Worm (Caenorhabditis elegans) whole organism, L1 larva: ENCODE results near the gene nlp-26.

Source experiments
- C04F5.9 ChIP-seq: sonication (generic microtip); optimal IDR thresholded peaks from 2 replicates; lab custom pipeline; 2016; ENCODE audit warnings: missing genetic modification characterization, missing compliant biosample characterization
- C34B4.2 ChIP-seq: sonication (generic microtip); optimal IDR thresholded peaks from 2 replicates; lab custom pipeline; 2017; ENCODE audit warnings: mild to moderate bottlenecking, missing genetic modification characterization, missing compliant biosample characterization
- Y116A8C.19 ChIP-seq: sonication (generic microtip); optimal IDR thresholded peaks from 2 replicates; lab custom pipeline; 2016; ENCODE audit warnings: missing compliant biosample characterization, missing genetic modification characterization, borderline replicate concordance
- aly-2 ChIP-seq: fragments of 150-350 bp; optimal IDR thresholded peaks from 2 replicates; lab custom pipeline; 2014; ENCODE audit warnings: missing biosample characterization, missing genetic modification characterization
- ama-1 ChIP-seq: fragments of 150-350 bp; optimal IDR thresholded peaks from 2 replicates; lab custom pipeline; 2014
- efl-1 ChIP-seq, 4 experiments: fragments of 150-350 bp; optimal IDR thresholded peaks in 3 of 4; peaks in 1 of 4; 1 replicate in 1 of 4; 2 replicates in 3 of 4; lab custom pipeline; 2014; ENCODE audit warnings: missing biosample characterization in 2 of 4, missing genetic modification characterization in 2 of 4, missing genetic modification reagents in 2 of 4
- efl-3 ChIP-seq: fragments of 200-800 bp; sonication (Bioruptor generic); optimal IDR thresholded peaks from 2 replicates; lab custom pipeline; 2018; ENCODE audit warnings: mild to moderate bottlenecking, missing genetic modification characterization, missing compliant biosample characterization
- egl-13 ChIP-seq: sonication (generic microtip); optimal IDR thresholded peaks from 2 replicates; lab custom pipeline; 2016; ENCODE audit warnings: missing genotype, missing genetic modification reagents, missing genetic modification characterization, missing compliant biosample characterization
- fkh-10 ChIP-seq: sonication (generic microtip); optimal IDR thresholded peaks from 2 replicates; lab custom pipeline; 2017; ENCODE audit warnings: missing biosample characterization, missing genetic modification reagents, missing genetic modification characterization
- fkh-4 ChIP-seq: sonication (generic microtip); optimal IDR thresholded peaks from 2 replicates; lab custom pipeline; 2016; ENCODE audit warnings: missing compliant biosample characterization, missing genetic modification characterization, borderline replicate concordance
- fos-1 ChIP-seq: fragments of 150-350 bp; optimal IDR thresholded peaks from 2 replicates; lab custom pipeline; 2014; ENCODE audit warnings: missing biosample characterization, missing genetic modification characterization
- grh-1 ChIP-seq: fragments of 200-800 bp; sonication (Bioruptor generic); IDR thresholded peaks from 2 replicates; pipeline ENCODE4 v1.3.6; 2022; ENCODE audit warnings: missing genetic modification reagents, missing genetic modification characterization, missing compliant biosample characterization
- hlh-17 ChIP-seq: fragments of 200-800 bp; sonication (Bioruptor generic); optimal IDR thresholded peaks from 2 replicates; lab custom pipeline; 2018; ENCODE audit warnings: missing genetic modification characterization, mild to moderate bottlenecking, missing compliant biosample characterization, moderate library complexity, borderline replicate concordance
- irx-1 ChIP-seq: sonication (generic microtip); optimal IDR thresholded peaks from 2 replicates; lab custom pipeline; 2016; ENCODE audit warnings: missing genetic modification characterization, missing compliant biosample characterization
- lin-13 ChIP-seq: fragments of 150-350 bp; optimal IDR thresholded peaks from 2 replicates; lab custom pipeline; 2014; ENCODE audit warnings: missing biosample characterization, missing genetic modification reagents, missing genetic modification characterization
- lin-35 ChIP-seq, 2 experiments: fragments of 150-350 bp; optimal IDR thresholded peaks; 2 replicates each; lab custom pipeline; 2014; ENCODE audit warnings: missing biosample characterization in 2 of 2, missing genetic modification characterization in 2 of 2, missing genetic modification reagents in 2 of 2
- lin-39 ChIP-seq: fragments of 150-350 bp; optimal IDR thresholded peaks from 2 replicates; lab custom pipeline; 2014; ENCODE audit warnings: missing biosample characterization, missing genetic modification reagents, missing genetic modification characterization
- mab-9 ChIP-seq: fragments of 200-800 bp; sonication (Bioruptor generic); IDR thresholded peaks from 2 replicates; pipeline ENCODE4 v1.3.6; 2022; ENCODE audit warnings: missing genetic modification reagents, missing genetic modification characterization, missing compliant biosample characterization
- mdl-1 ChIP-seq, 2 experiments: fragments of 150-350 bp; optimal IDR thresholded peaks; 2 replicates each; lab custom pipeline; 2014 to 2017; ENCODE audit warnings: missing biosample characterization in 2 of 2, missing genetic modification characterization in 2 of 2, inconsistent platforms in 1 of 2
- nhr-11 ChIP-seq: fragments of 150-350 bp; optimal IDR thresholded peaks from 2 replicates; lab custom pipeline; 2014; ENCODE audit warnings: missing biosample characterization, missing genetic modification characterization
- nhr-12 ChIP-seq: sonication (generic microtip); optimal IDR thresholded peaks from 2 replicates; lab custom pipeline; 2017; ENCODE audit warnings: missing biosample characterization, missing genetic modification characterization
- nhr-20 ChIP-seq: sonication (generic microtip); optimal IDR thresholded peaks from 2 replicates; lab custom pipeline; 2016; ENCODE audit warnings: mild to moderate bottlenecking, missing genetic modification characterization, missing compliant biosample characterization
- nhr-71 ChIP-seq: sonication (generic microtip); optimal IDR thresholded peaks from 2 replicates; lab custom pipeline; 2016; ENCODE audit warnings: mild to moderate bottlenecking, missing genetic modification characterization, moderate library complexity, missing compliant biosample characterization
- nhr-76 ChIP-seq: sonication (generic microtip); optimal IDR thresholded peaks from 2 replicates; lab custom pipeline; 2017; ENCODE audit warnings: missing biosample characterization, missing genetic modification characterization
- nhr-84 ChIP-seq: sonication (generic microtip); optimal IDR thresholded peaks from 2 replicates; lab custom pipeline; 2017; ENCODE audit warnings: missing biosample characterization, missing genetic modification characterization
- nhr-85 ChIP-seq: sonication (generic microtip); peaks from one replicate; lab custom pipeline; 2016; ENCODE audit warnings: missing genetic modification characterization, inconsistent platforms, missing compliant biosample characterization
- pax-3 ChIP-seq: fragments of 200-800 bp; sonication (Bioruptor generic); optimal IDR thresholded peaks from 2 replicates; lab custom pipeline; 2018; ENCODE audit warnings: mild to moderate bottlenecking, missing genetic modification characterization, moderate library complexity, missing compliant biosample characterization
- pqm-1 ChIP-seq: sonication (generic microtip); optimal IDR thresholded peaks from 3 replicates; lab custom pipeline; 2017; ENCODE audit warnings: missing biosample characterization, missing genetic modification characterization
- rnt-1 ChIP-seq: sonication (generic microtip); optimal IDR thresholded peaks from 2 replicates; lab custom pipeline; 2016; ENCODE audit warnings: mild to moderate bottlenecking, missing genetic modification characterization, moderate library complexity, missing compliant biosample characterization
- skn-1 ChIP-seq: fragments of 150-350 bp; optimal IDR thresholded peaks from 2 replicates; lab custom pipeline; 2014; ENCODE audit warnings: missing biosample characterization, missing genetic modification characterization
- snu-23 ChIP-seq: sonication (generic microtip); optimal IDR thresholded peaks from 2 replicates; lab custom pipeline; 2016; ENCODE audit warnings: missing genetic modification characterization, missing compliant biosample characterization
- sox-4 ChIP-seq: sonication (generic microtip); optimal IDR thresholded peaks from 2 replicates; lab custom pipeline; 2016; ENCODE audit warnings: missing genetic modification characterization, missing compliant biosample characterization
- sptf-1 ChIP-seq: fragments of 150-350 bp; optimal IDR thresholded peaks from 2 replicates; lab custom pipeline; 2014; ENCODE audit warnings: missing biosample characterization, missing genetic modification characterization
- swsn-7 ChIP-seq: sonication (generic microtip); optimal IDR thresholded peaks from 2 replicates; lab custom pipeline; 2016; ENCODE audit warnings: missing genetic modification characterization, missing compliant biosample characterization
- tbx-2 ChIP-seq: sonication (generic microtip); optimal IDR thresholded peaks from 2 replicates; lab custom pipeline; 2016; ENCODE audit warnings: missing genetic modification characterization, missing compliant biosample characterization
- tlp-1 ChIP-seq: fragments of 150-350 bp; optimal IDR thresholded peaks from 2 replicates; lab custom pipeline; 2014; ENCODE audit warnings: missing biosample characterization, missing genetic modification characterization
- unc-30 ChIP-seq: sonication (generic microtip); optimal IDR thresholded peaks from 2 replicates; lab custom pipeline; 2017; ENCODE audit warnings: missing biosample characterization, missing genetic modification characterization
- unc-62 ChIP-seq: fragments of 150-350 bp; optimal IDR thresholded peaks from 2 replicates; lab custom pipeline; 2014; ENCODE audit warnings: missing biosample characterization, missing genetic modification reagents, missing genetic modification characterization
- xbp-1 ChIP-seq: sonication (generic microtip); optimal IDR thresholded peaks from 2 replicates; lab custom pipeline; 2016; ENCODE audit warnings: missing genetic modification characterization, missing compliant biosample characterization
- zag-1 ChIP-seq: fragments of 150-350 bp; optimal IDR thresholded peaks from 2 replicates; lab custom pipeline; 2014; ENCODE audit warnings: missing biosample characterization, missing genetic modification characterization
- ztf-11 ChIP-seq, 2 experiments: sonication (generic microtip); optimal IDR thresholded peaks; 2 replicates each; lab custom pipeline; 2016 to 2017; ENCODE audit warnings: missing genetic modification characterization in 2 of 2, missing biosample characterization in 1 of 2, missing compliant biosample characterization in 1 of 2

The nlp-26 gene

ce11 chrV:19643903-19644302, 30.6 kb downstream of the nlp-26 start, which contains the start of the genes Y43F8C.7 and mrps-28 (continued):
- TF ChIP-seq nhr-20 (no peak), fos-1 (tag; lab: Kevin White, UChicago) (no peak), mdl-1 (tag; optimal IDR thresholded peaks at IDR 0.05; lab: Kevin White, UChicago) (peak in 1 of 2 experiments; percentile 5), efl-3 (GFP tag; lab: Kevin White, UChicago) (no peak), egl-13 (tag; lab: Kevin White, UChicago) (no peak), swsn-7 (tag; lab: Kevin White, UChicago) (peak; percentile 51), pax-3 (tag; lab: Kevin White, UChicago) (no peak), fkh-4 (no peak), C34B4.2 (no peak), nhr-11 (tag; lab: Kevin White, UChicago) (no peak), skn-1 (tag; lab: Kevin White, UChicago) (peak; percentile 43), nhr-85 (tag; lab: Kevin White, UChicago) (peak; percentile 29), nhr-84 (no peak), grh-1 (GFP tag; lab: Robert Waterston, UW) (no peak), C04F5.9 (no peak), nhr-76 (tag; lab: Kevin White, UChicago) (no peak), tlp-1 (tag; lab: Kevin White, UChicago) (no peak), nhr-71 (no peak), aly-2 (tag; lab: Kevin White, UChicago) (peak; percentile 25), pqm-1 (tag; lab: Kevin White, UChicago) (no peak), lin-13 (no peak), irx-1 (tag; lab: Kevin White, UChicago) (peak; percentile 3), zag-1 (no peak), Y116A8C.19 (tag; lab: Kevin White, UChicago) (no peak), unc-30 (tag; lab: Kevin White, UChicago) (no peak), ama-1 (lab: Kevin White, UChicago) (no peak), sptf-1 (tag; lab: Kevin White, UChicago) (no peak), xbp-1 (tag; lab: Kevin White, UChicago) (peak; percentile 43), ztf-11 (tag; optimal IDR thresholded peaks at IDR 0.05; lab: Kevin White, UChicago) (no peak), snu-23 (GFP tag; lab: Kevin White, UChicago) (peak; percentile 74), sox-4 (no peak), tbx-2 (tag; lab: Kevin White, UChicago) (peak; percentile 45)

ce11 chrV:19645572-19646155, 32.4 kb downstream of the nlp-26 start, which contains the start of gene Y43F8C.9:
Gene Y43F8C.9 (plus strand): TSS chrV:19646105.
- TF ChIP-seq efl-1 (optimal IDR thresholded peaks at IDR 0.05; lab: Kevin White, UChicago) (no peak), efl-1 (GFP tag; optimal IDR thresholded peaks at IDR 0.05 in 1 of 2; lab: Kevin White, UChicago) (peak in 1 of 2 experiments; percentile 25), lin-39 (no peak), tlp-1 (tag; lab: Kevin White, UChicago) (no peak)

ce11 chrV:19655151-19655550, 41.9 kb downstream of the nlp-26 start, which contains the start of gene dmd-3:
Gene dmd-3 (minus strand): TSS chrV:19655251.
- TF ChIP-seq lin-35 (GFP tag; optimal IDR thresholded peaks at IDR 0.05; lab: Kevin White, UChicago) (no peak), C34B4.2 (no peak), nhr-20 (no peak), swsn-7 (tag; lab: Kevin White, UChicago) (no peak), hlh-17 (GFP tag; lab: Kevin White, UChicago) (no peak), snu-23 (GFP tag; lab: Kevin White, UChicago) (no peak), rnt-1 (tag; lab: Kevin White, UChicago) (no peak), nhr-71 (no peak), fkh-10 (GFP tag; lab: Kevin White, UChicago) (no peak), unc-62 (GFP tag; lab: Kevin White, UChicago) (no peak), nhr-12 (tag; lab: Kevin White, UChicago) (no peak), mab-9 (no peak)
